Fruit fly (Drosophila melanogaster): ENCODE results near the gene CG43078.

Gene CG43078

DNA sequence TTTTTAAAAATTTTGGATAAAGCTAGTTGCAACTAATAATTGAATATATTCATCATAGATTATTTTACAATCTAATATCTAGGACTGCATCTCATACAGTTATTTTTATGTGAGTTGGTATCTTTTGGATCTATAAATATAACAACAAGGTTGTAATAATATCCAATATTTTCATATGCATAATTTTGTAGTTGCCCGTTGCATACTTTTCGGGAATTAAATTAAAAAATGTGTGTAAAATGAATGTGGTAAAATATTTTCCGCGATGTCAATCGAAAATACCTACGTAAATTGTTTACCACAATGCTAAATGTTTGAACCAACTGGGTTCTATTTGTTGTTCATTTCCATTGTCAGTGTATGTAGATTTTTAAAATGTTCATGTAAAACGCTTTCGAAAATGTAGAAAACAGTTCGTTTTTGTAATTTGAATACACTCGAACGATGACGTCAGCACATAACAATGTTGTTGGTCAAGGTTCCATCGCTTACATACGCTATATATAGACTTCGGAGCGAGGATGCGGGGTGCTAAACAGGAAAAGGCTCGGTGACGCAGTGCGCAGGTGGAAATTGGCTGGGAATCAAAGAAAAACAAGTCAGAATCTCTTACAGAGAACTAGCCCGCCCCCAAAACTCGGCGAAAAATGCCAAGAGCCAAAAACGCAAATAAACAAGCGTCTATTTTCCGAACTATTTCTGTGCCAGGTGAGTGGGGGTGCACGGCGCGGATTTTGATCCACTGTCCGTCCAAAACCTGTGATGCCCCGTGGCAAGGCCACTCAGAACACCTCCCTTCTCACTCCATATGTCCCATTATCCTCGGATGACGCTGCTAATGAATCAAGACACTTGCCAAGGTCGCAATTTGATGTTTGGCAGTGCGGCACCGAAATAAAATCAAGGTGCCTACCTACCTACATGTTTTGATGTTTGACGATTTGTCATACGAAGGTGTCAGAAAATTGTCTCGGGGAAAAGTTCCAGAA is 51.5 kb downstream of the CG43078 start:
- TF ChIP-seq dl (GFP tag; optimal IDR thresholded peaks at IDR 0.05; ENCODE audit: insufficient read depth in 1 of 2, partially characterized antibody in 2 of 2) (no peak), Myc (optimal IDR thresholded peaks at IDR 0.05) (peak; percentile 42), h (GFP tag; optimal IDR thresholded peaks at IDR 0.05) (no peak)

DNA sequence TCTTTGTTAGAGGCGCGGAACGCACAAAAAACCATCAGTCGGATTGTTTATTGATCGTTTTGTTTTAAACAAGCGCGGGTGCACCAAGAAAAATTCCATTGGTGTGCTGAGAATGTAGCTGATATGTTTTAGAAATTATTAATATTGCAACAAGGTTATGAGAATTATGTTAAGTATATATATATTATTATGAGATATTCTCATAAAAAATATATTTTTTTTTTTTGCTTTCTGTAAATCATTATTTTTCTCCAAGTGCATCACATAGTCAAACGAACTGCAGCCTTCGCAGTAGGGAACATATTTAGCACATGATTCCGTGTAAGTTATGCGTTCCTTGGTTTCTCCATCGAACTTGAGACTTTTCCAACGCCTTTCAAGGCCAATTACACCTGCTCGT is 52.4 kb downstream of the CG43078 start:
- TF ChIP-seq Sp1 (GFP tag; optimal IDR thresholded peaks at IDR 0.05) (peak; percentile 42), HLH106 (tag; optimal IDR thresholded peaks at IDR 0.05) (peak; percentile 57), pan (optimal IDR thresholded peaks at IDR 0.05) (no peak), Mio (GFP tag; optimal IDR thresholded peaks at IDR 0.05) (no peak), foxo (GFP tag; optimal IDR thresholded peaks at IDR 0.05) (peak in 1 of 2 experiments; percentile 29), ey (GFP tag; optimal IDR thresholded peaks at IDR 0.05) (no peak), psq (GFP tag; optimal IDR thresholded peaks at IDR 0.05) (no peak), CG9705 (GFP tag; optimal IDR thresholded peaks at IDR 0.05) (peak; percentile 4), GATAd (GFP tag; optimal IDR thresholded peaks at IDR 0.05) (no peak), Jra (GFP tag; optimal IDR thresholded peaks at IDR 0.05) (no peak)

DNA sequence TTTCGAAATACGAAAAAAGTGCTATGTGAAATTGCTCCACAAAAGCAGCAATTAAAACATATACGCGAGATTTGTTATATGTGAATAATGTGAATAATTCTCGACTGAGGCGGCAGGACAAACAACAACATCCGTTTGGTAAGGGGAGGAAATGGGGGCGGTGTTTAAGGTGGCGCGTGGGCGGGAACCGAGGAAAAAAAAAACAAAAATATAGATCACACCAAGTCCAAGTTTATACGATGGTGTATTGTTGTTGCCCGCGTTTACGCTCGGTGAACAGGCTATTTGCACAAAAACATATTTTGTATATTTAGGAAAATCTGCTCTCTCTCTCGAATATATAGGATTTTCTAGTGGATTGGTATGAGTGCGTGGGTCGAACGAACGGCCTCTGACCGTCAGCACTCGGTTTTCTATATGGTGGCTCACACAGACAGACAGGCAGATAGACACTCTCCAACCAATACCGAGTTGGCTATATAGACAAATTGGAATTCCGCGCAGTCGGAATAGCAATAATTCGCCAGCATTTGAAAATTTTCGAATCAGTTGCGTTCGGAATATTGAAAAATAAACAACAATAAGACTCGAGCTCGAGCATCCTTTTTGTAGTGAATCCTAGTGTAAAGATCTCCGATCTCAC is 53.2 kb downstream of the CG43078 start:
- peak; percentile 53 for TF ChIP-seq rgr (GFP tag; optimal IDR thresholded peaks at IDR 0.05)
- TF ChIP-seq usp (GFP tag; optimal IDR thresholded peaks at IDR 0.05): no peak

DNA sequence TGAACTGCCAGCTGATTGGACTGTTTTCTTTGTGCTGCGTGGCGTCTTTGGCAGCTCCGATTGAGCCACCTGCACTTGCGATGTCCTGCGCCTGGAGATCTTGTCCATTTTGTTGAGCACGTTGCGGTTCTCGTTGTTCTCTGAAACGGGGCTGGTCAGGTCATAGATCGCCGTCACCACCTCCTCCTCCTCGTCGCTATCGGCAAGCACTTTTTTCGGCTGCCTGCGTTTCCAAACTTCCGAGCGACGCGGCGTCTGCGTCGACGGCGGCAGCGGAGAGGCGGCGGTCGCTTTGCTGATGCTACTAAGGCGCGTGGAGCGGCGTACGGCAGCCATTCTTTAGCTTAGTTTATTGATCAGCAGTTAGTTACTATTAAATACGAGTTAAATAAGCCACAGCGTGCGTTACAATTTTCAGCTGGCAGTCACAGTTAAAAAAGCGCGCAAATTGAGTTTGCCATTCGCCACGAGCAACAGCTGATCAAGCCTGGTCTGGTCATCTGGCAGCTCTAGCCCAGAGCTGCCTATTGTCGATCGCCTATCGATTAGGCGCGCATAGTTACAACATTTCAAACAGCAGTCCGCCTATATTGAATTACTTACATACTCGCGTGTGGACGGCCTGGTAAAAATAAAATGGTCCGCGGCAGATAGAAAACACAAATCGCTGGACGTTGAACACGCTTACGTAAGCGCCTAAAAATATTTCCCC is 57.2 kb downstream of the CG43078 start, which contains the start of gene Cdc6:
Gene Cdc6, minus strand, starts transcription at position 456 of the 712 bp plus-strand sequence.
- TF ChIP-seq sage (GFP tag; optimal IDR thresholded peaks at IDR 0.05) (no peak), Hr78 (GFP tag; optimal IDR thresholded peaks at IDR 0.05) (no peak), jim (GFP tag; optimal IDR thresholded peaks at IDR 0.05) (no peak), lola (GFP tag; optimal IDR thresholded peaks at IDR 0.05) (no peak), h (GFP tag; optimal IDR thresholded peaks at IDR 0.05) (no peak), N (GFP tag; optimal IDR thresholded peaks at IDR 0.05) (no peak), rgr (GFP tag; optimal IDR thresholded peaks at IDR 0.05) (no peak), dsf (GFP tag; optimal IDR thresholded peaks at IDR 0.05; ENCODE audit: borderline replicate concordance) (no peak), Rel (GFP tag; optimal IDR thresholded peaks at IDR 0.05) (no peak), Rel (tag; optimal IDR thresholded peaks at IDR 0.05) (no peak), psq (GFP tag; optimal IDR thresholded peaks at IDR 0.05) (no peak), CG9705 (GFP tag; optimal IDR thresholded peaks at IDR 0.05) (no peak), Dfd (GFP tag; optimal IDR thresholded peaks at IDR 0.05) (no peak), ey (GFP tag; optimal IDR thresholded peaks at IDR 0.05) (no peak), CrebA (GFP tag; optimal IDR thresholded peaks at IDR 0.05; ENCODE audit: borderline replicate concordance) (no peak), OdsH (GFP tag; optimal IDR thresholded peaks at IDR 0.05) (no peak), HLH106 (tag; optimal IDR thresholded peaks at IDR 0.05) (no peak), fru (GFP tag; optimal IDR thresholded peaks at IDR 0.05) (no peak)

DNA sequence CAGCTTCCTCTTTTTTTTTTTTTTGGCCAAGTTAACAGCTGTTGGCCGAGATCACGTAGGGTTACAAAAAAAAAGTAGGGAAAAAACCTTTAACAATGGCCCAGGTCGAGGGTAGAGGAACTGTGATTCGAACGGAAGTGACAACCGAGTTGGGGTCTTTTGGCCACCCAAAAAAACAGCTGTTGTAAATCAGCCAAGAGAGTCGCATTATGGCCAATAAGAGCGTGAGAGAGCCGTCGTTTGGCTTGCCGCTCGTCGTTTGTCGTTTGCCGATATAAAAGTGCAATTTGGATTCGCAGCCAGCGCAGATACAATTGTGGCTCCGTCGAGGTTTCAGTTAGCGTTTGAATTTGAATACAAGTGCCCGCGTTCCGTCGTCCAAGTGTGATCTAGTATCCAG is 63.5 kb downstream of the CG43078 start, which contains the start of gene Cpr66D:
Gene Cpr66D, plus strand, starts transcription at position 301 of the 400 bp plus-strand sequence.
- TF ChIP-seq lola (GFP tag; optimal IDR thresholded peaks at IDR 0.05) (no peak), Dfd (GFP tag; optimal IDR thresholded peaks at IDR 0.05) (no peak), Mio (GFP tag; optimal IDR thresholded peaks at IDR 0.05) (no peak), h (GFP tag; optimal IDR thresholded peaks at IDR 0.05) (no peak), rgr (GFP tag; optimal IDR thresholded peaks at IDR 0.05) (peak; percentile 36), CG9705 (GFP tag; optimal IDR thresholded peaks at IDR 0.05) (no peak)
